Worm (Caenorhabditis elegans) whole organism, late embryonic: ENCODE measurements around the gene aos-1.
A peak's percentile ranks its signal among the peaks of the same experiment; 100 is the strongest.

Source experiments
- C38D4.7 ChIP-seq: fragments of 200-800 bp; sonication (Bioruptor generic); optimal IDR thresholded peaks from 2 replicates; lab custom pipeline; 2018; ENCODE audit warnings: mild to moderate bottlenecking, missing genetic modification characterization, moderate library complexity, missing compliant biosample characterization
- F13H6.1 ChIP-seq: sonication (generic microtip); optimal IDR thresholded peaks from 2 replicates; lab custom pipeline; 2016; ENCODE audit warnings: missing genetic modification characterization, missing compliant biosample characterization
- K02D7.2 ChIP-seq: sonication (generic microtip); optimal IDR thresholded peaks from 2 replicates; lab custom pipeline; 2017; ENCODE audit warnings: mild to moderate bottlenecking, missing genetic modification characterization, missing compliant biosample characterization
- ahr-1 ChIP-seq: sonication (generic microtip); optimal IDR thresholded peaks from 2 replicates; lab custom pipeline; 2016; ENCODE audit warnings: missing genetic modification characterization, missing compliant biosample characterization
- ama-1 ChIP-seq: fragments of 150-350 bp; optimal IDR thresholded peaks from 2 replicates; lab custom pipeline; 2014
- ceh-14 ChIP-seq: sonication (generic microtip); optimal IDR thresholded peaks from 2 replicates; lab custom pipeline; 2016; ENCODE audit warnings: missing genotype, missing genetic modification characterization, missing compliant biosample characterization
- ceh-19 ChIP-seq: fragments of 200-800 bp; sonication (Bioruptor generic); optimal IDR thresholded peaks from 2 replicates; lab custom pipeline; 2018; ENCODE audit warnings: mild to moderate bottlenecking, missing genetic modification characterization, missing compliant biosample characterization
- ceh-22 ChIP-seq: sonication (generic microtip); optimal IDR thresholded peaks from 2 replicates; lab custom pipeline; 2017; ENCODE audit warnings: missing biosample characterization, missing genetic modification characterization
- ceh-30 ChIP-seq: fragments of 150-350 bp; optimal IDR thresholded peaks from 2 replicates; lab custom pipeline; 2014; ENCODE audit warnings: missing biosample characterization, missing genetic modification characterization
- ceh-31 ChIP-seq: sonication (generic microtip); optimal IDR thresholded peaks from 2 replicates; lab custom pipeline; 2016; ENCODE audit warnings: missing genetic modification characterization, missing compliant biosample characterization
- ceh-34 ChIP-seq: sonication (generic microtip); optimal IDR thresholded peaks from 2 replicates; lab custom pipeline; 2016; ENCODE audit warnings: mild to moderate bottlenecking, missing genetic modification characterization, missing compliant biosample characterization
- ceh-45 ChIP-seq: fragments of 200-800 bp; sonication (Bioruptor generic); IDR thresholded peaks from 2 replicates; pipeline ENCODE4 v1.3.6; 2022; ENCODE audit warnings: missing genetic modification reagents, missing genetic modification characterization, missing compliant biosample characterization
- che-1 ChIP-seq: sonication (generic microtip); optimal IDR thresholded peaks from 2 replicates; lab custom pipeline; 2016; ENCODE audit warnings: mild to moderate bottlenecking, missing genetic modification characterization, missing compliant biosample characterization
- dmd-4 ChIP-seq: sonication (generic microtip); optimal IDR thresholded peaks from 2 replicates; lab custom pipeline; 2016; ENCODE audit warnings: borderline replicate concordance, missing genetic modification characterization, missing compliant biosample characterization
- elt-2 ChIP-seq: sonication (generic microtip); optimal IDR thresholded peaks from 2 replicates; lab custom pipeline; 2016; ENCODE audit warnings: missing genetic modification reagents, missing genetic modification characterization, missing compliant biosample characterization
- ets-4 ChIP-seq: sonication (generic microtip); optimal IDR thresholded peaks from 2 replicates; lab custom pipeline; 2016; ENCODE audit warnings: missing genetic modification characterization, missing compliant biosample characterization
- fkh-6 ChIP-seq: sonication (generic microtip); optimal IDR thresholded peaks from 2 replicates; lab custom pipeline; 2016; ENCODE audit warnings: missing genetic modification characterization, missing compliant biosample characterization
- lin-11 ChIP-seq: fragments of 200-800 bp; sonication (Bioruptor generic); optimal IDR thresholded peaks from 2 replicates; lab custom pipeline; 2018; ENCODE audit warnings: mild to moderate bottlenecking, missing genetic modification characterization, missing compliant biosample characterization
- madf-2 ChIP-seq: sonication (generic microtip); optimal IDR thresholded peaks from 2 replicates; lab custom pipeline; 2017; ENCODE audit warnings: missing genetic modification characterization, missing compliant biosample characterization
- nhr-11 ChIP-seq: fragments of 150-350 bp; optimal IDR thresholded peaks from 2 replicates; lab custom pipeline; 2014; ENCODE audit warnings: missing biosample characterization, missing genetic modification characterization
- pha-2 ChIP-seq: sonication (generic microtip); optimal IDR thresholded peaks from 2 replicates; lab custom pipeline; 2017; ENCODE audit warnings: mild to moderate bottlenecking, missing genetic modification characterization, missing compliant biosample characterization
- pha-4 ChIP-seq: fragments of 150-350 bp; optimal IDR thresholded peaks from 2 replicates; lab custom pipeline; 2018; ENCODE audit warnings: missing biosample characterization, missing genetic modification reagents, missing genetic modification characterization
- pros-1 ChIP-seq: fragments of 150-350 bp; optimal IDR thresholded peaks from 2 replicates; lab custom pipeline; 2014; ENCODE audit warnings: missing biosample characterization, missing genetic modification reagents, missing genetic modification characterization
- ref-2 ChIP-seq: sonication (generic microtip); optimal IDR thresholded peaks from 2 replicates; lab custom pipeline; 2016; ENCODE audit warnings: missing genetic modification characterization, missing compliant biosample characterization
- sox-2 ChIP-seq: fragments of 200-800 bp; sonication (Bioruptor generic); IDR thresholded peaks from 2 replicates; pipeline ENCODE4 v1.3.6; 2022; ENCODE audit warnings: missing genetic modification reagents, missing genetic modification characterization, missing compliant biosample characterization
- sox-4 ChIP-seq: sonication (generic microtip); optimal IDR thresholded peaks from 2 replicates; lab custom pipeline; 2017; ENCODE audit warnings: mild to moderate bottlenecking, missing genetic modification characterization, inconsistent platforms, missing compliant biosample characterization
- tbx-2 ChIP-seq: sonication (generic microtip); optimal IDR thresholded peaks from 2 replicates; lab custom pipeline; 2016; ENCODE audit warnings: missing genetic modification characterization, missing compliant biosample characterization
- ttx-3 ChIP-seq: sonication (generic microtip); optimal IDR thresholded peaks from 2 replicates; lab custom pipeline; 2016; ENCODE audit warnings: missing genetic modification reagents, missing genetic modification characterization, missing compliant biosample characterization
- unc-3 ChIP-seq, 2 experiments: fragments of 200-800 bp in 1 of 2; sonication (Bioruptor generic) in 1 of 2; sonication (generic microtip) in 1 of 2; conservative IDR thresholded peaks in 1 of 2; optimal IDR thresholded peaks in 1 of 2; 2 replicates each; pipeline versions ENCODE4 v1.3.6 to Lab custom; 2016 to 2022; ENCODE audit warnings: missing compliant biosample characterization in 2 of 2, missing genetic modification characterization in 2 of 2, missing genetic modification reagents in 1 of 2
- unc-55 ChIP-seq: sonication (generic microtip); optimal IDR thresholded peaks from 2 replicates; lab custom pipeline; 2017; ENCODE audit warnings: missing biosample characterization, missing genetic modification reagents, missing genetic modification characterization
- unc-86 ChIP-seq: sonication (generic microtip); optimal IDR thresholded peaks from 2 replicates; lab custom pipeline; 2016; ENCODE audit warnings: missing genetic modification characterization, missing compliant biosample characterization
- ztf-16 ChIP-seq: sonication (generic microtip); optimal IDR thresholded peaks from 2 replicates; lab custom pipeline; 2017; ENCODE audit warnings: missing genetic modification characterization, missing compliant biosample characterization

Gene aos-1

DNA sequence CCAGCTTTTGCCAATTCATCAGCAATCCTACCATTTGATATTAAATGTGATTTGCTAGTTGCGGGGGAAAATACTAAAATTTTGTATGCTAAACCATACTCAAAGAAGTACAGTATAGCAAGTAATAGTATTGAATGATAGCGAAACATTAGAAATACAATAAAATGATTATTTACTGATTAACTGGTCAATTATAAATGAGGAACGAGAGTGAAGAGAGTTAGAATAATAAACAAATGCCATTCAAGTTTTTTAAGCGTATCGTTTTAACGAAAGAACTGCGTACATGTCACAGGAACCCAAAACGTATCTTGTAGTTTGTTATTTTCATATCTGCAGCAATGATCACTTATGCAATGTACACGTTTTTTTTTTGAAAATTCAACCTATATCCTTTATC lies 31.7 kb downstream of the aos-1 start, which contains the start of gene ugt-47:
Gene ugt-47, minus strand, starts transcription at position 169 of the 400 bp plus-strand sequence.
- TF ChIP-seq ets-4 (tag; lab: Kevin White, UChicago) = no peak
- TF ChIP-seq, all 69 proteins: peak for 0

DNA sequence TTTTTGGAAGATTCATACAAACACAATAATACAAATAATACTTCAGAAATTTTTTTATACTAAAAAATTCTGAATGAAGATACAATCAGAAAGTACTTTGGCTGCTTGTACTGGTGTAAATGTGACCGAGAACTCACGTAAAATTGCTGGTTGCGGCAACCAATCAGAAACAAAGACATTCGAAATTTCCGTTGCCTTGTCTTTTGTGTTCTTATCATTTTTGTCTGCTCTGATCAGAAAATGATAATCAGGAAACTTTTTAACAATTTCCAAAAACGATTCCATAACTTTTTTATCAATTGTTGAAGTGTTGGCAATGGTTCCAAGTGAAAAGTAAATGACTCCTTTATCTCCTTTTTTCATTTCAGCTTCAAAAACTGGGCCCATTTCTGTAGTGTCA lies 33.2 kb downstream of the aos-1 start:
- no peak for TF ChIP-seq ceh-19 (GFP tag; lab: Kevin White, UChicago)
- peak; percentile 17 for TF ChIP-seq elt-2 (tag; lab: Kevin White, UChicago)

DNA sequence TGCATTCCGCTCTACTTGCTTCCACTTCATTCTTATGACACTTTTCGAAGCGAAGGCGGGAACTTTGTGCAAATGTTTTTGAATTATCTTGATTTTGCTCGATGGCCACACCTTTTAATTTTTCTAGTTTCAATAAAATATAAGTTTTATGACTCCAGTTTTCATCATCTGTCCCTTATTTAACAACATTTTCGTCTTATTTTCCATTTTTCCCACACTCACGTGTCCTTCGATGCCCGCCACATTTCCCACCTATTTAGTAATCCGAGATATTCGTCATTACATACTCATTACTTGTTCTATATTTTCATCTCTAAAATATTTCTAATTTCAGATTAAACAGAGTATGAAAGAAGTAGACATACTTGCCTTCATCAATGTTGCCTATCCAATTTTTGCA lies 35.7 kb downstream of the aos-1 start, which contains the start of gene srd-49:
Gene srd-49, plus strand, starts transcription at position 301 of the 400 bp plus-strand sequence.
- TF ChIP-seq nhr-11 (no peak), F13H6.1 (no peak), lin-11 (tag; lab: Kevin White, UChicago) (no peak), ceh-34 (tag; lab: Kevin White, UChicago) (no peak), tbx-2 (tag; lab: Kevin White, UChicago) (no peak), pha-4 (tag; lab: Kevin White, UChicago) (no peak), ceh-22 (tag; lab: Kevin White, UChicago) (no peak)
- TF ChIP-seq, all 69 proteins: peak for 0

DNA sequence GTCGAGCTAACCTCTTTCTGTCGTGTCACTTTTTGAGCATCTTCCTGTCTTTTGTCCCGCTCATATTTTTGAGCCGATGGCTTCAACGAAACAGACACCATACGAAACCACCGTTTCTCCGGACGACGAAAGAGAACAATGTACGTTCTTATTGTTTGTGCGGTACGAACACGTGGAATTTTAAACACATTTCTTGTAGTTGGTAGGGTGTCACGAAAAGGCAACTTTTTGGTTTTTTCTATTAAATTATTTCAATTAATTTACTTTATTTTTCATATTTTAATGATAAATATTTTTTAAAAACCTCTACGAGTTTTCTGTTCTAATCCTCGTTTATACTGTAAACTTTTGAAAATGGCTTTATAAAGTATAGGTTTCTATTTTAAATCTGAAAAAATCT lies 38.9 kb downstream of the aos-1 start, which contains the start of gene R04B5.11:
Gene R04B5.11, minus strand, starts transcription at position 101 of the 400 bp plus-strand sequence.
- TF ChIP-seq pha-4 (tag; lab: Kevin White, UChicago) = no peak
- no peak for TF ChIP-seq ceh-22 (tag; lab: Kevin White, UChicago)
- no peak for TF ChIP-seq unc-86 (tag; lab: Kevin White, UChicago)
- TF ChIP-seq ztf-16 (tag; lab: Kevin White, UChicago) = no peak
- TF ChIP-seq fkh-6 = no peak
- TF ChIP-seq ceh-34 (tag; lab: Kevin White, UChicago) = no peak
- TF ChIP-seq ceh-14 = no peak
- no peak for TF ChIP-seq dmd-4 (tag; lab: Kevin White, UChicago)
- no peak for TF ChIP-seq pros-1 (tag; lab: Kevin White, UChicago)
- TF ChIP-seq nhr-11 = no peak
- no peak for TF ChIP-seq K02D7.2
- TF ChIP-seq pha-2 (tag; lab: Kevin White, UChicago) = no peak
- no peak for TF ChIP-seq ceh-31 (tag; lab: Kevin White, UChicago)
- no peak for TF ChIP-seq sox-4 (tag; lab: Kevin White, UChicago)
- no peak for TF ChIP-seq ceh-30 (tag; lab: Kevin White, UChicago)
- TF ChIP-seq madf-2 (tag; lab: Kevin White, UChicago) = no peak
- no peak for TF ChIP-seq che-1 (tag; lab: Kevin White, UChicago)
- TF ChIP-seq ref-2 (tag; lab: Kevin White, UChicago) = no peak

DNA sequence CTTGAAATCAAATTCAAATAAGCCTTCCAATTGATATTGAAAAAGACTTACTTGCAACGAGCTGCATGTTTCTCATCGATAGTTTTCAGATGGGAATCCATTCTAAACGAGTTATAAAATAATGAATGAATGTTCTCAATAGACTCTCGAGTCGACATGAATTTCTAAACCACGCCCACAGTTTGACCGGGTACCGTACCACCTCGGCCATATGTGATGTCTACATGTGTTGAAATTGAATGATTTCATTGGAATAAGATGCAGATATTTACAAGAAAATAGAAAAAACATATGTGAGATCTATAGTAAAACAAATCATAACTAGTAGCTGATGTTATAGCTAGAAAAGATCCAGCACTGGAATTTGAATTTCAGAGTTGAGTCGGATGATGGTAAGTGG lies 39.6 kb downstream of the aos-1 start, which contains the start of gene R04B5.7:
Gene R04B5.7, minus strand, starts transcription at position 101 of the 400 bp plus-strand sequence.
- no peak for TF ChIP-seq ama-1 (lab: Kevin White, UChicago)
- TF ChIP-seq sox-2 (GFP tag; lab: Robert Waterston, UW) = no peak
- no peak for TF ChIP-seq sox-4 (tag; lab: Kevin White, UChicago)
- no peak for TF ChIP-seq unc-55
- no peak for TF ChIP-seq ahr-1

DNA sequence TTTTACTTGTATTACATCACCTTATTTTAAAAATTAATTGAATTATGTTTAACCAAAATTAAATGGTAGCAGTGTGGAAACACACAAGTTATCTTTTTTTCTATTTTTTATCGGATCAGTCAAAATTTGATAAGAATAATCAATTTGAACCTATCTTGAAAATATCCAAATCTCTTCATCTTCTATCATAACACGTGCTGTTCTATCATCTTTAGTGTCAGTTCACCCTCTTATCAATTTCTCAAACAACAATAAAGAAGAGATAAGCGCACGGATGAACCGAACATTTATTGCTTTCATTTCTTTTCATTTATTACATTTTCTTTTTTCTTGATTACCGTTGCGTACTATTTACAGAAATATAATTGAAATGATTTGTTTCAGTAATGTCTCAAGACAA lies 43.0 kb downstream of the aos-1 start, which contains the start of gene R04B5.5:
Gene R04B5.5, plus strand, starts transcription at position 378 of the 400 bp plus-strand sequence.
- TF ChIP-seq ceh-30 (tag; lab: Kevin White, UChicago) (peak; percentile 59), elt-2 (tag; lab: Kevin White, UChicago) (peak; percentile 95), unc-55 (peak; percentile 1), ttx-3 (tag; lab: Kevin White, UChicago) (no peak)
- TF ChIP-seq, all 69 proteins: peak for 3

DNA sequence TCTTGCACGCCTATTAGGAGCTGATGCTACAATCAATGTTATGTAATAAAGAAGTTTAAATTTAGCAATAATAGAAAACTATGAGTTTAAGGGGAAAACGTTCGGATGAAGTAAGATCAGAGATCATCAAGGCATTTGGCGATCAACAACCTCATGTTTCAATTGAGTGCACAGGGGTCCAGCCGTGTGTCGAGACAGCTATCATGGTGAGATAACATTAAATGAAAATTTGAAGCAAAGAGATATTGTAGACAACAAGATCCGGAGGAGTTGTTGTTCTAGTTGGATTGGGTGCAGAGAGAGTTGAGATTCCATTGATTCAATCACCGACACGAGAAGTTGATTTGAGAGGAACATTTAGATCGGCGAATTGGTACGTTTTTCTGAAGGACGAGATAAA lies 44.0 kb downstream of the aos-1 start:
- TF ChIP-seq C38D4.7 (GFP tag; lab: Kevin White, UChicago) (no peak), ceh-45 (no peak), unc-55 (no peak), madf-2 (tag; lab: Kevin White, UChicago) (no peak), ceh-30 (tag; lab: Kevin White, UChicago) (no peak), unc-3 (GFP tag; conservative IDR thresholded peaks at IDR 0.05; lab: Robert Waterston, UW) (no peak), unc-3 (tag; optimal IDR thresholded peaks at IDR 0.05; lab: Kevin White, UChicago) (no peak), pha-4 (tag; lab: Kevin White, UChicago) (no peak)
